Fruit fly (Drosophila melanogaster) whole organism, embryonic: ENCODE data around the gene CG14079.

Experiments used
- B-H1 ChIP-seq: fragments of 200-800 bp; sonication (Bioruptor generic); IDR thresholded peaks from 3 replicates; pipeline ENCODE4 v1.3.6; 2022; ENCODE audit warnings: missing biosample characterization, missing genetic modification characterization
- CG10209 ChIP-seq: fragments of 200-800 bp; sonication (Bioruptor generic); optimal IDR thresholded peaks from 3 replicates; lab custom pipeline; 2017; ENCODE audit warnings: missing biosample characterization, mild to moderate bottlenecking, missing genetic modification characterization, missing genetic modification reagents
- CG10959 ChIP-seq: fragments of 200-800 bp; sonication (Bioruptor generic); IDR thresholded peaks from 2 replicates; pipeline ENCODE4 v1.3.6; 2022; ENCODE audit warnings: missing biosample characterization, missing genetic modification characterization
- CG11093 ChIP-seq: fragments of 200-800 bp; sonication (Bioruptor generic); IDR thresholded peaks from 3 replicates; pipeline ENCODE4 v1.3.6; 2022; ENCODE audit warnings: missing biosample characterization, missing genetic modification characterization
- CG11456 ChIP-seq: fragments of 200-800 bp; sonication (Bioruptor generic); IDR thresholded peaks from 3 replicates; pipeline ENCODE4 v1.3.6; 2022; ENCODE audit warnings: missing biosample characterization, missing genetic modification characterization
- CG12071 ChIP-seq: fragments of 200-800 bp; sonication (Bioruptor generic); optimal IDR thresholded peaks from 3 replicates; lab custom pipeline; 2018; ENCODE audit warnings: missing biosample characterization, mild to moderate bottlenecking, missing genetic modification characterization
- CG12219 ChIP-seq: fragments of 200-800 bp; sonication (Bioruptor generic); optimal IDR thresholded peaks from 3 replicates; lab custom pipeline; 2018; ENCODE audit warnings: missing biosample characterization, mild to moderate bottlenecking, missing genetic modification characterization
- CG12391 ChIP-seq: fragments of 200-800 bp; sonication (Bioruptor generic); optimal IDR thresholded peaks from 3 replicates; lab custom pipeline; 2018; ENCODE audit warnings: missing biosample characterization, mild to moderate bottlenecking, missing genetic modification characterization, moderate library complexity
- CG12769 ChIP-seq: fragments of 200-800 bp; sonication (Bioruptor generic); optimal IDR thresholded peaks from 2 replicates; lab custom pipeline; 2019; ENCODE audit warnings: missing biosample characterization, mild to moderate bottlenecking, missing genetic modification characterization, moderate library complexity
- CG14710 ChIP-seq: fragments of 200-800 bp; sonication (Bioruptor generic); optimal IDR thresholded peaks from 3 replicates; lab custom pipeline; 2019; ENCODE audit warnings: missing biosample characterization, mild to moderate bottlenecking, missing genetic modification characterization, moderate library complexity
- CG17568 ChIP-seq: fragments of 200-800 bp; sonication (Bioruptor generic); optimal IDR thresholded peaks from 2 replicates; lab custom pipeline; 2018; ENCODE audit warnings: missing biosample characterization, mild to moderate bottlenecking, missing genetic modification characterization, moderate library complexity
- CG2889 ChIP-seq: fragments of 200-800 bp; sonication (Bioruptor generic); IDR thresholded peaks from 3 replicates; pipeline ENCODE4 v1.3.6; 2022; ENCODE audit warnings: missing biosample characterization, missing genetic modification characterization
- CG31388 ChIP-seq: fragments of 200-800 bp; sonication (Bioruptor generic); optimal IDR thresholded peaks from 2 replicates; lab custom pipeline; 2016; ENCODE audit warnings: missing biosample characterization, missing genetic modification characterization
- CG31441 ChIP-seq: fragments of 200-800 bp; sonication (Bioruptor generic); IDR thresholded peaks from 2 replicates; pipeline ENCODE4 v1.3.6; 2022; ENCODE audit warnings: missing biosample characterization, missing genetic modification characterization
- CG33557 ChIP-seq: fragments of 200-800 bp; sonication (Bioruptor generic); optimal IDR thresholded peaks from 2 replicates; lab custom pipeline; 2019; ENCODE audit warnings: missing biosample characterization, mild to moderate bottlenecking, missing genetic modification characterization, moderate library complexity
- CG34376 ChIP-seq: fragments of 200-800 bp; sonication (Bioruptor generic); optimal IDR thresholded peaks from 2 replicates; lab custom pipeline; 2018; ENCODE audit warnings: missing biosample characterization, mild to moderate bottlenecking, missing genetic modification characterization
- CG4617 ChIP-seq: fragments of 200-800 bp; sonication (Bioruptor generic); optimal IDR thresholded peaks from 3 replicates; lab custom pipeline; 2016; ENCODE audit warnings: missing biosample characterization, missing genetic modification characterization, borderline replicate concordance
- CG4730 ChIP-seq: fragments of 200-800 bp; sonication (Bioruptor generic); IDR thresholded peaks from 2 replicates; pipeline ENCODE4 v1.3.6; 2022; ENCODE audit warnings: missing biosample characterization, missing genetic modification characterization
- CG6654 ChIP-seq: fragments of 200-800 bp; sonication (Bioruptor generic); optimal IDR thresholded peaks from 2 replicates; lab custom pipeline; 2017; ENCODE audit warnings: missing biosample characterization, mild to moderate bottlenecking, missing genetic modification characterization
- D19B ChIP-seq: fragments of 200-800 bp; sonication (Bioruptor generic); optimal IDR thresholded peaks from 2 replicates; lab custom pipeline; 2017; ENCODE audit warnings: missing biosample characterization, mild to moderate bottlenecking, missing genetic modification characterization
- Dip2 ChIP-seq: fragments of 200-800 bp; sonication (Bioruptor generic); IDR thresholded peaks from 2 replicates; pipeline ENCODE4 v1.3.6; 2022; ENCODE audit warnings: missing biosample characterization, missing genetic modification characterization
- Doc2 ChIP-seq: fragments of 200-800 bp; sonication (Bioruptor generic); IDR thresholded peaks from 2 replicates; pipeline ENCODE4 v1.3.6; 2022; ENCODE audit warnings: missing biosample characterization, missing genetic modification characterization
- H15 ChIP-seq: fragments of 200-800 bp; sonication (Bioruptor generic); IDR thresholded peaks from 3 replicates; pipeline ENCODE4 v1.3.6; 2022; ENCODE audit warnings: missing biosample characterization, missing genetic modification characterization
- HmgD ChIP-seq: fragments of 200-800 bp; sonication (Bioruptor generic); optimal IDR thresholded peaks from 3 replicates; lab custom pipeline; 2016; ENCODE audit warnings: missing biosample characterization, missing genetic modification characterization
- NFAT ChIP-seq: fragments of 200-800 bp; sonication (Bioruptor generic); IDR thresholded peaks from 2 replicates; pipeline ENCODE4 v1.3.6; 2022; ENCODE audit warnings: missing biosample characterization, missing genetic modification characterization
- Nf-YC ChIP-seq: fragments of 200-800 bp; optimal IDR thresholded peaks from 3 replicates; lab custom pipeline; 2019; ENCODE audit warnings: missing biosample characterization, mild to moderate bottlenecking, missing genetic modification characterization, moderate library complexity
- NfI ChIP-seq: fragments of 200-800 bp; sonication (Bioruptor generic); optimal IDR thresholded peaks from 3 replicates; lab custom pipeline; 2018; ENCODE audit warnings: missing biosample characterization, mild to moderate bottlenecking, missing genetic modification characterization, moderate library complexity
- Optix ChIP-seq: fragments of 200-800 bp; sonication (Bioruptor generic); IDR thresholded peaks from 3 replicates; pipeline ENCODE4 v1.3.6; 2022; ENCODE audit warnings: missing biosample characterization, missing genetic modification characterization
- PHDP ChIP-seq: fragments of 200-800 bp; sonication (Bioruptor generic); optimal IDR thresholded peaks from 3 replicates; lab custom pipeline; 2018; ENCODE audit warnings: missing biosample characterization, mild to moderate bottlenecking, missing genetic modification characterization, moderate library complexity
- Poxn ChIP-seq: fragments of 200-800 bp; sonication (Bioruptor generic); IDR thresholded peaks from 2 replicates; pipeline ENCODE4 v1.3.6; 2022; ENCODE audit warnings: missing biosample characterization, missing genetic modification characterization
- Sox102F ChIP-seq: fragments of 200-800 bp; sonication (Bioruptor generic); optimal IDR thresholded peaks from 2 replicates; lab custom pipeline; 2018; ENCODE audit warnings: missing biosample characterization, mild to moderate bottlenecking, missing genetic modification characterization, moderate library complexity
- Taf1 ChIP-seq: fragments of 200-800 bp; sonication (Bioruptor generic); IDR thresholded peaks from 2 replicates; pipeline ENCODE4 v1.3.6; 2022; ENCODE audit warnings: missing biosample characterization, missing genetic modification characterization
- abd-A ChIP-seq: fragments of 200-800 bp; sonication (Bioruptor generic); optimal IDR thresholded peaks from 3 replicates; lab custom pipeline; 2019; ENCODE audit warnings: missing biosample characterization, mild to moderate bottlenecking, missing genetic modification characterization, moderate library complexity
- aop ChIP-seq: fragments of 200-800 bp; sonication (Bioruptor generic); IDR thresholded peaks from 2 replicates; pipeline ENCODE4 v1.3.6; 2022; ENCODE audit warnings: missing biosample characterization, missing genetic modification characterization
- ara ChIP-seq: fragments of 200-800 bp; sonication (Bioruptor generic); IDR thresholded peaks from 2 replicates; pipeline ENCODE4 v1.3.6; 2022; ENCODE audit warnings: missing biosample characterization, missing genetic modification characterization
- cato ChIP-seq: fragments of 200-800 bp; sonication (Bioruptor generic); optimal IDR thresholded peaks from 2 replicates; lab custom pipeline; 2016; ENCODE audit warnings: missing biosample characterization, missing genetic modification characterization, borderline replicate concordance
- dysf ChIP-seq: fragments of 200-800 bp; sonication (Bioruptor generic); IDR thresholded peaks from 3 replicates; pipeline ENCODE4 v1.3.6; 2022; ENCODE audit warnings: missing biosample characterization, missing genetic modification characterization
- eyg ChIP-seq: fragments of 200-800 bp; sonication (Bioruptor generic); optimal IDR thresholded peaks from 3 replicates; lab custom pipeline; 2016; ENCODE audit warnings: missing biosample characterization, missing genetic modification characterization
- knrl ChIP-seq: fragments of 200-800 bp; sonication (Bioruptor generic); IDR thresholded peaks from 3 replicates; pipeline ENCODE4 v1.3.6; 2022; ENCODE audit warnings: missing biosample characterization, missing genetic modification characterization; ENCODE audit not compliant: partially characterized antibody
- luna ChIP-seq: fragments of 200-800 bp; sonication (Bioruptor generic); optimal IDR thresholded peaks from 2 replicates; lab custom pipeline; 2016; ENCODE audit warnings: missing biosample characterization, missing genetic modification characterization
- repo ChIP-seq: fragments of 200-800 bp; sonication (Bioruptor generic); optimal IDR thresholded peaks from 2 replicates; lab custom pipeline; 2016; ENCODE audit warnings: missing biosample characterization, missing genetic modification characterization
- sisA ChIP-seq: fragments of 200-800 bp; sonication (Bioruptor generic); IDR thresholded peaks from 2 replicates; pipeline ENCODE4 v1.3.6; 2022; ENCODE audit warnings: missing biosample characterization, missing genetic modification characterization
- slbo ChIP-seq: fragments of 200-800 bp; sonication (Bioruptor generic); IDR thresholded peaks from 2 replicates; pipeline ENCODE4 v1.3.6; 2022; ENCODE audit warnings: missing biosample characterization, missing genetic modification characterization
- tap ChIP-seq: fragments of 200-800 bp; optimal IDR thresholded peaks from 3 replicates; lab custom pipeline; 2019; ENCODE audit warnings: missing biosample characterization, mild to moderate bottlenecking, missing genetic modification characterization, moderate library complexity
- tx ChIP-seq: fragments of 200-800 bp; sonication (Bioruptor generic); optimal IDR thresholded peaks from 2 replicates; lab custom pipeline; 2016; ENCODE audit warnings: missing biosample characterization, missing genetic modification characterization
- unc-4 ChIP-seq: fragments of 200-800 bp; sonication (Bioruptor generic); IDR thresholded peaks from 2 replicates; pipeline ENCODE4 v1.3.6; 2022; ENCODE audit warnings: missing biosample characterization, missing genetic modification characterization; ENCODE audit not compliant: partially characterized antibody
- unpg ChIP-seq: fragments of 200-800 bp; sonication (Bioruptor generic); optimal IDR thresholded peaks from 3 replicates; lab custom pipeline; 2018; ENCODE audit warnings: missing biosample characterization, mild to moderate bottlenecking, missing genetic modification characterization, moderate library complexity
- wor ChIP-seq: fragments of 200-800 bp; sonication (Bioruptor generic); IDR thresholded peaks from 2 replicates; pipeline ENCODE4 v1.3.6; 2022; ENCODE audit warnings: missing biosample characterization, missing genetic modification characterization

Gene CG14079

dm6 chr3L:19062472-19063409 is 35.1 kb upstream of the CG14079 start, which contains the start of the genes Ugt316A1 and Sfxn2:
Ugt316A1 (minus strand) TSS chr3L:19062816.
Sfxn2 (plus strand) TSS chr3L:19063165.
- TF ChIP-seq aop (GFP tag; lab: Robert Waterston, UW) (no peak), eyg (no peak), CG31388 (GFP tag; lab: Kevin White, UChicago) (no peak), Nf-YC (tag; lab: Kevin White, UChicago) (peak; percentile 18), CG12391 (tag; lab: Kevin White, UChicago) (peak; percentile 69), abd-A (tag; lab: Kevin White, UChicago) (no peak), CG11456 (GFP tag; lab: Robert Waterston, UW) (0 out of 3 replicates have a peak, but pooled peaks have one; percentile 59), CG12071 (no peak), CG2889 (GFP tag; lab: Robert Waterston, UW) (no peak), CG10959 (0 out of 2 replicates have a peak, but pooled peaks have one; percentile 31), CG10209 (GFP tag; lab: Kevin White, UChicago) (peak; percentile 26), repo (no peak), slbo (GFP tag; lab: Robert Waterston, UW) (peak; percentile 68), dysf (GFP tag; lab: Robert Waterston, UW) (0 out of 3 replicates have a peak, but pooled peaks have one; percentile 47), H15 (GFP tag; lab: Robert Waterston, UW) (peak; percentile 38; the same call in 1 of the 3 replicates), CG12219 (GFP tag; lab: Kevin White, UChicago) (no peak), CG17568 (GFP tag; lab: Kevin White, UChicago) (peak; percentile 40), CG4617 (GFP tag; lab: Kevin White, UChicago) (peak; percentile 89), CG4730 (no peak), D19B (no peak), Poxn (GFP tag; lab: Robert Waterston, UW) (no peak), Dip2 (GFP tag; lab: Robert Waterston, UW) (no peak), NfI (peak; percentile 30), ara (GFP tag; lab: Robert Waterston, UW) (no peak), Doc2 (GFP tag; lab: Robert Waterston, UW) (no peak), PHDP (tag; lab: Kevin White, UChicago) (peak; percentile 8), unc-4 (0 out of 2 replicates have a peak, but pooled peaks have one; percentile 38), Taf1 (GFP tag; lab: Robert Waterston, UW) (0 out of 2 replicates have a peak, but pooled peaks have one; percentile 20), knrl (GFP tag; lab: Robert Waterston, UW) (peak; percentile 70; the same call in 1 of the 3 replicates), CG34376 (GFP tag; lab: Kevin White, UChicago) (peak; percentile 43), CG14710 (tag; lab: Kevin White, UChicago) (peak; percentile 66), CG6654 (GFP tag; lab: Kevin White, UChicago) (no peak), CG31441 (GFP tag; lab: Robert Waterston, UW) (peak; percentile 42; the same call in 1 of the 2 replicates), tap (tag; lab: Kevin White, UChicago) (no peak), cato (GFP tag; lab: Kevin White, UChicago) (no peak), wor (no peak), sisA (GFP tag; lab: Robert Waterston, UW) (peak; percentile 38), CG33557 (GFP tag; lab: Kevin White, UChicago) (peak; percentile 35), NFAT (GFP tag; lab: Robert Waterston, UW) (no peak), Optix (GFP tag; lab: Robert Waterston, UW) (peak; percentile 51; the same call in 1 of the 3 replicates), CG12769 (tag; lab: Kevin White, UChicago) (peak; percentile 63), Sox102F (GFP tag; lab: Kevin White, UChicago) (no peak), CG11093 (GFP tag; lab: Robert Waterston, UW) (no peak), B-H1 (0 out of 3 replicates have a peak, but pooled peaks have one; percentile 34), HmgD (GFP tag; lab: Kevin White, UChicago) (peak; percentile 33), luna (GFP tag; lab: Kevin White, UChicago) (no peak), tx (GFP tag; lab: Kevin White, UChicago) (no peak), unpg (GFP tag; lab: Kevin White, UChicago) (no peak)
